Worm (Caenorhabditis elegans): Measurements from ENCODE around the gene cytb-5.1.

Gene cytb-5.1

DNA sequence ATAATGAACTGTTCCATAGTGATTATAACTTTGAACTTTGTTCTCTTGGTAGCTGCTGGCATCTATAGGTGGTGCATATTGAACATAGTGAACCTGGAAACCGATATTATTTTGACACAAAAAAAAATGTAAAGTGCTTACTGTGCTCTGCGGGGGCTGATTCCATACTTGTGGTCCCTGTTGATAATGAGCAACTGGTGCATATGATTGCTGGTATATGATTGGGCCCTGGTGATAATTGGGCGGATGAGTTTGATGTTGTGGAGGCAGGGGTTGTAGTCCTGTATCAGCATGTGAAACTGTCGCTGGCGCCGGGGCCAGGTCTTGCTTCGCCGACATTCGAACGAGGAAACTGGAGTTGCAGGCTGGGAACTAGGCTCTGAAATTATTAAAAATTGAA, 33.4 kb upstream of the cytb-5.1 start, which contains the start of gene pqn-39:
TSS of gene pqn-39 (minus strand) at position 385 of the 400 bp plus-strand sequence.
- no peak for TF ChIP-seq set-16 (GFP tag; IDR thresholded peaks at IDR 0.05)
- TF ChIP-seq sdz-12 (GFP tag; optimal IDR thresholded peaks at IDR 0.05): no peak
- TF ChIP-seq unc-62 (GFP tag; optimal IDR thresholded peaks at IDR 0.05 in 1 of 2): peak in 1 of 2 experiments; percentile 91
- TF ChIP-seq unc-62 (tag; optimal IDR thresholded peaks at IDR 0.05): no peak
- no peak for TF ChIP-seq nhr-42 (GFP tag; IDR thresholded peaks at IDR 0.05)
- TF ChIP-seq arid-1 (GFP tag; conservative IDR thresholded peaks at IDR 0.05): no peak
- no peak for TF ChIP-seq vab-7 (GFP tag; IDR thresholded peaks at IDR 0.05)
- TF ChIP-seq dpl-1 (GFP tag; optimal IDR thresholded peaks at IDR 0.05): no peak

- TF ChIP-seq nhr-77 (tag; optimal IDR thresholded peaks at IDR 0.05) (peak; percentile 17), fkh-10 (GFP tag; optimal IDR thresholded peaks at IDR 0.05) (peak; percentile 93), ztf-7 (tag; optimal IDR thresholded peaks at IDR 0.05) (peak; percentile 61), ceh-62 (tag; optimal IDR thresholded peaks at IDR 0.05) (no peak), mxl-3 (GFP tag; optimal IDR thresholded peaks at IDR 0.05) (peak; percentile 87), hlh-11 (tag; optimal IDR thresholded peaks at IDR 0.05) (peak; percentile 96), daf-19 (GFP tag; conservative IDR thresholded peaks at IDR 0.05) (peak; percentile 91), nhr-25 (tag; optimal IDR thresholded peaks at IDR 0.05; ENCODE audit: borderline replicate concordance, insufficient read depth) (no peak), dve-1 (tag; optimal IDR thresholded peaks at IDR 0.05; ENCODE audit: insufficient read depth) (peak; percentile 94), ama-1 (optimal IDR thresholded peaks at IDR 0.05) (peak; percentile 45), arid-1 (GFP tag; conservative IDR thresholded peaks at IDR 0.05) (0 out of 2 replicates have a peak, but pooled peaks have one; percentile 9), ceh-20 (GFP tag; IDR thresholded peaks at IDR 0.05) (peak; percentile 36; the same call in 1 of the 2 replicates), nhr-48 (tag; optimal IDR thresholded peaks at IDR 0.05) (peak; percentile 73), ces-1 (GFP tag; optimal IDR thresholded peaks at IDR 0.05) (peak; percentile 14), ctbp-1 (GFP tag; IDR thresholded peaks at IDR 0.05) (peak; percentile 86), F37D6.2 (tag; optimal IDR thresholded peaks at IDR 0.05) (peak; percentile 67), ZK546.5 (tag; optimal IDR thresholded peaks at IDR 0.05) (no peak), saeg-2 (GFP tag; IDR thresholded peaks at IDR 0.05) (no peak), lin-38 (GFP tag; IDR thresholded peaks at IDR 0.05) (no peak), zfp-3 (GFP tag; conservative IDR thresholded peaks at IDR 0.05) (no peak), duxl-1 (tag; optimal IDR thresholded peaks at IDR 0.05; ENCODE audit: poor library complexity) (peak; percentile 16), unc-39 (tag; optimal IDR thresholded peaks at IDR 0.05) (no peak), madf-5 (GFP tag; IDR thresholded peaks at IDR 0.05) (0 out of 4 replicates have a peak, but pooled peaks of 1 of the 2 experiments have one; percentile 5), hlh-30 (tag; optimal IDR thresholded peaks at IDR 0.05; ENCODE audit: insufficient read depth) (peak; percentile 59), mep-1 (tag; optimal IDR thresholded peaks at IDR 0.05) (peak; percentile 90), ceh-28 (tag; optimal IDR thresholded peaks at IDR 0.05) (peak; percentile 63), T20F7.1 (GFP tag; optimal IDR thresholded peaks at IDR 0.05) (peak; percentile 56), aha-1 (tag) (peak; percentile 96), zag-1 (tag; optimal IDR thresholded peaks at IDR 0.05) (peak; percentile 16), spr-1 (tag; optimal IDR thresholded peaks at IDR 0.05) (peak; percentile 47), dpl-1 (GFP tag; optimal IDR thresholded peaks at IDR 0.05) (peak; percentile 41), rbr-2 (tag; optimal IDR thresholded peaks at IDR 0.05) (peak; percentile 91), tag-97 (GFP tag; IDR thresholded peaks at IDR 0.05) (no peak), gei-8 (GFP tag; optimal IDR thresholded peaks at IDR 0.05) (peak; percentile 52), hmg-1.1 (GFP tag; IDR thresholded peaks at IDR 0.05) (peak; percentile 88), egl-43 (GFP tag; IDR thresholded peaks at IDR 0.05) (peak; percentile 70), spr-3 (GFP tag; optimal IDR thresholded peaks at IDR 0.05) (no peak), zip-2 (tag; optimal IDR thresholded peaks at IDR 0.05) (no peak), jun-1 (tag; optimal IDR thresholded peaks at IDR 0.05) (peak; percentile 50), lim-7 (GFP tag; IDR thresholded peaks at IDR 0.05) (0 out of 2 replicates have a peak, but pooled peaks have one; percentile 31), daf-8 (GFP tag; IDR thresholded peaks at IDR 0.05) (0 out of 2 replicates have a peak, but pooled peaks have one; percentile 12), madf-9 (GFP tag; conservative IDR thresholded peaks at IDR 0.05) (no peak)
Measured at ce11 chrX:13969257-13969968, 32.3 kb upstream of the cytb-5.1 start.

Data from whole organism, L4 larva.